Worm (Caenorhabditis elegans) whole organism, midembryonic: ENCODE measurements around the gene rfc-4.

Experiments used
- cog-1 ChIP-seq: sonication (generic microtip); optimal IDR thresholded peaks from 2 replicates; lab custom pipeline; 2016; ENCODE audit warnings: missing genetic modification characterization, missing compliant biosample characterization
- flt-1 ChIP-seq: fragments of 200-800 bp; sonication (Bioruptor generic); IDR thresholded peaks from 2 replicates; pipeline ENCODE4 v1.3.6; 2022; ENCODE audit warnings: missing genetic modification characterization, missing compliant biosample characterization
- ref-1 ChIP-seq: fragments of 200-800 bp; sonication (Bioruptor generic); conservative IDR thresholded peaks from 2 replicates; pipeline ENCODE4 v1.3.6; 2022; ENCODE audit warnings: missing genetic modification reagents, missing genetic modification characterization, missing compliant biosample characterization
- ztf-23 ChIP-seq: fragments of 200-800 bp; sonication (Bioruptor generic); IDR thresholded peaks from 2 replicates; pipeline ENCODE4 v1.3.6; 2022; ENCODE audit warnings: missing genetic modification reagents, missing genetic modification characterization, missing compliant biosample characterization

DNA sequence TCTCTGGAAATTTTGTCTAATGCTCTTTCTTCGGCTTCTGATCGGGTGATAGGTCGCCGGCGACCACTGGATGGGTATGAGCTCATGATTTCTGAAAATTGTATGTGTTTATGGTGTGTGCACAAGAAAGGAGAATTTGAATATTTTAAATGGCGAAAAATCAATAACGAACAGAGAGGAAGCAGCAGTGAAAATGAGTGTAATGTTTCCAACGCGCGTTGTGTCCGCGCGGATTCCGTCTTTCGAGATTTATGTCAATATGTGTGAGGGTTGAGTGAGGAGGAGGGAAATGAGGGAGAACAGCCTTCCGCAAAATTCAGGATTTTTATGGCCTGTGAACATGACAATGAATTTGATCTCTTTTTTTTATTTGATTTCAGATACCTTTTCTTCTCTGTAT, 43.3 kb upstream of the rfc-4 start, which contains the start of gene flap-1:
- TF ChIP-seq cog-1 (tag; lab: Kevin White, UChicago) (no peak), ref-1 (GFP tag; lab: Robert Waterston, UW) (no peak), ztf-23 (GFP tag; lab: Robert Waterston, UW) (no peak), flt-1 (GFP tag; lab: Robert Waterston, UW) (no peak)
